Fruit fly (Drosophila melanogaster): Measurements from ENCODE around the gene CG8664.
A peak's percentile ranks its signal among the peaks of the same experiment; 100 is the strongest.

Gene CG8664

dm6 chrX:17244854-17245253 lies 37.7 kb downstream of the CG8664 start, which contains the start of gene CG8915 (continued):
- TF ChIP-seq dmrt99B (tag; optimal IDR thresholded peaks at IDR 0.05): no peak
- no peak for TF ChIP-seq luna (GFP tag; optimal IDR thresholded peaks at IDR 0.05)
- TF ChIP-seq zf30C (GFP tag; optimal IDR thresholded peaks at IDR 0.05): no peak
- no peak for TF ChIP-seq Abd-B (GFP tag; optimal IDR thresholded peaks at IDR 0.05)
- peak; percentile 80 for TF ChIP-seq CG6791 (GFP tag; IDR thresholded peaks at IDR 0.05; ENCODE audit: partially characterized antibody)
- TF ChIP-seq CG12155 (GFP tag; optimal IDR thresholded peaks at IDR 0.05): no peak
- TF ChIP-seq CG3847 (GFP tag; IDR thresholded peaks at IDR 0.05): no peak
- no peak for TF ChIP-seq btn (GFP tag; optimal IDR thresholded peaks at IDR 0.05)
- TF ChIP-seq CG10431 (GFP tag; optimal IDR thresholded peaks at IDR 0.05): no peak
- TF ChIP-seq Dbx (GFP tag; IDR thresholded peaks at IDR 0.05): no peak
- no peak for TF ChIP-seq ci (GFP tag; IDR thresholded peaks at IDR 0.05)
- TF ChIP-seq CG17328 (GFP tag; IDR thresholded peaks at IDR 0.05): no peak
- peak; percentile 33; the same call in 1 of the 3 replicates for TF ChIP-seq knrl (GFP tag; IDR thresholded peaks at IDR 0.05; ENCODE audit: partially characterized antibody)
- peak; percentile 47; the same call in 1 of the 2 replicates for TF ChIP-seq amos (GFP tag; IDR thresholded peaks at IDR 0.05; ENCODE audit: partially characterized antibody)
- no peak for TF ChIP-seq CG4404 (GFP tag; IDR thresholded peaks at IDR 0.05)
- TF ChIP-seq ap (GFP tag; IDR thresholded peaks at IDR 0.05): no peak
- TF ChIP-seq br (optimal IDR thresholded peaks at IDR 0.05): no peak
- TF ChIP-seq CG10267 (tag; optimal IDR thresholded peaks at IDR 0.05): peak; percentile 20
- no peak for TF ChIP-seq CG17568 (GFP tag; optimal IDR thresholded peaks at IDR 0.05)
- TF ChIP-seq pros (GFP tag; optimal IDR thresholded peaks at IDR 0.05): no peak
- TF ChIP-seq lov (optimal IDR thresholded peaks at IDR 0.05): no peak
- no peak for TF ChIP-seq lov (GFP tag; IDR thresholded peaks at IDR 0.05)
- no peak for TF ChIP-seq Oli (tag; optimal IDR thresholded peaks at IDR 0.05)
- TF ChIP-seq otp (GFP tag; IDR thresholded peaks at IDR 0.05): no peak
- no peak for TF ChIP-seq Gug (GFP tag; IDR thresholded peaks at IDR 0.05)
- no peak for TF ChIP-seq CG12299 (tag; optimal IDR thresholded peaks at IDR 0.05)
- TF ChIP-seq CG7372 (GFP tag; IDR thresholded peaks at IDR 0.05): no peak
- TF ChIP-seq CG14441 (GFP tag; IDR thresholded peaks at IDR 0.05): no peak
- TF ChIP-seq grn (GFP tag; optimal IDR thresholded peaks at IDR 0.05): no peak
- TF ChIP-seq MBD-R2 (GFP tag; IDR thresholded peaks at IDR 0.05): peak; percentile 69
- no peak for TF ChIP-seq her (GFP tag; optimal IDR thresholded peaks at IDR 0.05)
- no peak for TF ChIP-seq zen (tag; optimal IDR thresholded peaks at IDR 0.05)
- TF ChIP-seq ems (GFP tag; optimal IDR thresholded peaks at IDR 0.05): no peak
- no peak for TF ChIP-seq Bteb2 (GFP tag; optimal IDR thresholded peaks at IDR 0.05)
- no peak for TF ChIP-seq CG1647 (GFP tag; optimal IDR thresholded peaks at IDR 0.05)
- no peak for TF ChIP-seq dm (GFP tag; optimal IDR thresholded peaks at IDR 0.05)
- no peak for TF ChIP-seq CG1529 (GFP tag; optimal IDR thresholded peaks at IDR 0.05)
- TF ChIP-seq CG15073 (GFP tag; optimal IDR thresholded peaks at IDR 0.05): no peak
- no peak for TF ChIP-seq CG17612 (GFP tag; IDR thresholded peaks at IDR 0.05)
- no peak for TF ChIP-seq az2 (GFP tag; optimal IDR thresholded peaks at IDR 0.05)
- no peak for TF ChIP-seq CG17829 (tag; optimal IDR thresholded peaks at IDR 0.05)
- no peak for TF ChIP-seq Awh (GFP tag; IDR thresholded peaks at IDR 0.05)
- peak; percentile 18 for TF ChIP-seq CG7839 (tag; optimal IDR thresholded peaks at IDR 0.05)
- no peak for TF ChIP-seq kay (GFP tag; optimal IDR thresholded peaks at IDR 0.05)
- TF ChIP-seq gro (GFP tag; optimal IDR thresholded peaks at IDR 0.05): no peak
- TF ChIP-seq so (GFP tag; IDR thresholded peaks at IDR 0.05): no peak
- TF ChIP-seq lola (GFP tag; optimal IDR thresholded peaks at IDR 0.05): no peak
- no peak for TF ChIP-seq nom (GFP tag; optimal IDR thresholded peaks at IDR 0.05)
- TF ChIP-seq repo (GFP tag; optimal IDR thresholded peaks at IDR 0.05): no peak
- no peak for TF ChIP-seq Rx (GFP tag; IDR thresholded peaks at IDR 0.05)
- TF ChIP-seq CG4328 (GFP tag; optimal IDR thresholded peaks at IDR 0.05): no peak
- TF ChIP-seq Dek (tag; optimal IDR thresholded peaks at IDR 0.05): no peak
- TF ChIP-seq CG4820 (GFP tag; optimal IDR thresholded peaks at IDR 0.05): no peak
